Worm (Caenorhabditis elegans): Measurements from ENCODE around the gene ZK813.5.

DNA sequence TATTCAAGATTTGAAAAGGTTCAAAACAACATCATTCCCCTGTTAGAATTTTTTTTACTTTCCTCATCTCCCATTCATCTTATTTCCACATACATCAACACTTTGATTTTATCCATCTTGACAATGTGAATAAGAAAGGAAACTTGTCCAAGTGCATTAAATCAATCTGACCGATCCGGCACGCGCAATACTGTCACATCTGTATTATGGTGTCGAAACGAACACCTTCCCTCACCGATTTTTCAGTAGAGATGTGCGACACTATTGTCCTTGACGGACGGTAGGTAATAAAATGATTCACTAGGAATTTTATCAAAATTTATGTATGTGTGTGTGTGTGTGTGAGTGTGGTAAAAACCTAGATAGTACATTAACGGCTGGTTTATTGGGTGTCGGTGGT, 12.9 kb upstream of the ZK813.5 start:
- no peak for TF ChIP-seq flt-1 (GFP tag; IDR thresholded peaks at IDR 0.05)
- TF ChIP-seq med-1 (GFP tag; optimal IDR thresholded peaks at IDR 0.05; ENCODE audit: insufficient read depth) = no peak
- no peak for TF ChIP-seq tab-1 (GFP tag; IDR thresholded peaks at IDR 0.05)
- no peak for TF ChIP-seq ztf-29 (GFP tag; IDR thresholded peaks at IDR 0.05)
- no peak for TF ChIP-seq cog-1 (tag; optimal IDR thresholded peaks at IDR 0.05)

Data from whole organism, midembryonic.